Fruit fly (Drosophila melanogaster) whole organism, wandering third instar larva: ENCODE data around the gene CG32302.

Experiments
- CG32264 ChIP-seq: fragments of 200-800 bp; sonication (Bioruptor generic); optimal IDR thresholded peaks from 2 replicates; lab custom pipeline; 2016; ENCODE audit warnings: missing biosample characterization, missing genetic modification characterization
- Dif ChIP-seq: fragments of 200-275, 200-300 bp; sonication (Bioruptor generic); optimal IDR thresholded peaks from 2 replicates; lab custom pipeline; 2018; ENCODE audit warnings: missing biosample characterization, missing genetic modification characterization; ENCODE audit not compliant: partially characterized antibody
- HLH106 ChIP-seq: fragments of 200-800 bp; optimal IDR thresholded peaks from 3 replicates; lab custom pipeline; 2019; ENCODE audit warnings: missing biosample characterization, mild to moderate bottlenecking, missing genetic modification characterization, moderate library complexity
- Hnf4 ChIP-seq: fragments of 200-800 bp; sonication (Bioruptor generic); optimal IDR thresholded peaks from 2 replicates; lab custom pipeline; 2016; ENCODE audit warnings: missing biosample characterization, mild to moderate bottlenecking, missing genetic modification characterization
- Hr83 ChIP-seq: fragments of 200-300 bp; sonication (Bioruptor generic); optimal IDR thresholded peaks from 2 replicates; lab custom pipeline; 2016; ENCODE audit warnings: missing biosample characterization, mild to moderate bottlenecking, missing genetic modification characterization, moderate library complexity; ENCODE audit not compliant: poor library complexity, severe bottlenecking
- Mio ChIP-seq: sonication (Bioruptor generic); optimal IDR thresholded peaks from 2 replicates; lab custom pipeline; 2016; ENCODE audit warnings: missing biosample characterization, missing genetic modification characterization
- Myc ChIP-seq: fragments of >200 bp; optimal IDR thresholded peaks from 2 replicates; lab custom pipeline; 2017
- OdsH ChIP-seq: fragments of 200-800 bp; sonication (Bioruptor generic); optimal IDR thresholded peaks from 2 replicates; lab custom pipeline; 2016; ENCODE audit warnings: missing biosample characterization, mild to moderate bottlenecking, missing genetic modification characterization
- Rel ChIP-seq, 2 experiments: fragments of 200-800 bp; sonication (Bioruptor generic) in 1 of 2; optimal IDR thresholded peaks; 2 replicates in 1 of 2; 3 replicates in 1 of 2; lab custom pipeline; 2016 to 2019; ENCODE audit warnings: mild to moderate bottlenecking in 2 of 2, missing biosample characterization in 2 of 2, missing genetic modification characterization in 2 of 2, moderate library complexity in 1 of 2
- Sp1 ChIP-seq: fragments of 200-800 bp; sonication (Bioruptor generic); optimal IDR thresholded peaks from 3 replicates; lab custom pipeline; 2019; ENCODE audit warnings: missing biosample characterization, mild to moderate bottlenecking, missing genetic modification characterization, moderate library complexity
- Vsx2 ChIP-seq: fragments of 200-300, 225-300 bp; sonication (Bioruptor generic); optimal IDR thresholded peaks from 2 replicates; lab custom pipeline; 2018; ENCODE audit warnings: missing biosample characterization, missing genetic modification characterization; ENCODE audit not compliant: partially characterized antibody
- br ChIP-seq: fragments of 200-800 bp; sonication (Bioruptor generic); optimal IDR thresholded peaks from 2 replicates; lab custom pipeline; 2016; ENCODE audit warnings: missing biosample characterization, missing genetic modification characterization
- brk ChIP-seq: fragments of 200-800 bp; sonication (Bioruptor generic); optimal IDR thresholded peaks from 2 replicates; lab custom pipeline; 2016; ENCODE audit warnings: missing biosample characterization, mild to moderate bottlenecking, missing genetic modification characterization
- dl ChIP-seq, 2 experiments: fragments of 175-275, 200-275 bp in 1 of 2; fragments of 200-275 bp in 1 of 2; sonication (Bioruptor generic); optimal IDR thresholded peaks; lab custom pipeline; 2018; ENCODE audit warnings: mild to moderate bottlenecking in 2 of 2, missing biosample characterization in 2 of 2, missing genetic modification characterization in 2 of 2, moderate library complexity in 2 of 2; ENCODE audit not compliant: partially characterized antibody in 2 of 2, insufficient read depth in 1 of 2
- dmrt93B ChIP-seq: fragments of 200-800 bp; sonication (Bioruptor generic); optimal IDR thresholded peaks from 2 replicates; lab custom pipeline; 2018; ENCODE audit warnings: missing biosample characterization, mild to moderate bottlenecking, missing genetic modification characterization
- ey ChIP-seq: fragments of 200-800 bp; sonication (Bioruptor generic); optimal IDR thresholded peaks from 2 replicates; lab custom pipeline; 2016; ENCODE audit warnings: missing biosample characterization, missing genetic modification characterization
- foxo ChIP-seq, 2 experiments: fragments of 200-800 bp; sonication (Bioruptor generic); optimal IDR thresholded peaks; 2 replicates in 1 of 2; 3 replicates in 1 of 2; lab custom pipeline; 2016 to 2017; ENCODE audit warnings: missing biosample characterization in 2 of 2, missing genetic modification characterization in 2 of 2
- h ChIP-seq: fragments of 200-800 bp; sonication (Bioruptor generic); optimal IDR thresholded peaks from 3 replicates; lab custom pipeline; 2016; ENCODE audit warnings: missing biosample characterization, mild to moderate bottlenecking, missing genetic modification characterization
- psq ChIP-seq: fragments of 200-800 bp; sonication (Bioruptor generic); optimal IDR thresholded peaks from 3 replicates; lab custom pipeline; 2017; ENCODE audit warnings: missing biosample characterization, mild to moderate bottlenecking, missing genetic modification characterization, moderate library complexity
- sage ChIP-seq: fragments of 200-800 bp; sonication (Bioruptor generic); optimal IDR thresholded peaks from 2 replicates; lab custom pipeline; 2016; ENCODE audit warnings: missing biosample characterization, mild to moderate bottlenecking, missing genetic modification characterization
- sv ChIP-seq: fragments of 200-800 bp; sonication (Bioruptor generic); optimal IDR thresholded peaks from 3 replicates; lab custom pipeline; 2016; ENCODE audit warnings: missing biosample characterization, missing genetic modification characterization
- tai ChIP-seq: sonication (Bioruptor generic); optimal IDR thresholded peaks from 2 replicates; lab custom pipeline; 2016; ENCODE audit warnings: missing biosample characterization, missing genetic modification characterization
- woc ChIP-seq: sonication (Bioruptor generic); optimal IDR thresholded peaks from 2 replicates; lab custom pipeline; 2016; ENCODE audit warnings: missing biosample characterization, mild to moderate bottlenecking, missing genetic modification characterization

Gene CG32302

DNA sequence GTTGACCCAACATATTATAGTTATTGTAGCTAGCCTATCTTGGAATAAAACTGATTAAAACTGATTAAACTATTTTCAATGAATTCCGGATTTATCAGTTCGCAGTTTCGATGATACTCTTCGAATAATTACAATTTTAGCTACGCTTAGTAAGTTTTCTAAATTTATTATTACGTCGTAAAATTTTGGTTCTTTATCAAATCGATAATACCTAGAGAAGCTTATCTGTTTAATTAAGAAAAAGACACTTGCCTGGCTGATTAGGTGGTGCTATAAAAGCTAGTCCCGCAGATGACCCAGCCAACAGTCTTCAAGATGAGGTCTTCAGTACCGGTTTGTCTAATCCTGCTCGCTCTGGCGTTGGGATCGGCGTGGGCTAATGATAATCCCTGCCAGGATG lies at the start of gene CG32302:
CG32302 (plus strand) TSS at position 301 of the 400 bp plus-strand sequence.
- no peak for TF ChIP-seq OdsH (GFP tag; lab: Kevin White, UChicago)
- TF ChIP-seq brk = no peak

DNA sequence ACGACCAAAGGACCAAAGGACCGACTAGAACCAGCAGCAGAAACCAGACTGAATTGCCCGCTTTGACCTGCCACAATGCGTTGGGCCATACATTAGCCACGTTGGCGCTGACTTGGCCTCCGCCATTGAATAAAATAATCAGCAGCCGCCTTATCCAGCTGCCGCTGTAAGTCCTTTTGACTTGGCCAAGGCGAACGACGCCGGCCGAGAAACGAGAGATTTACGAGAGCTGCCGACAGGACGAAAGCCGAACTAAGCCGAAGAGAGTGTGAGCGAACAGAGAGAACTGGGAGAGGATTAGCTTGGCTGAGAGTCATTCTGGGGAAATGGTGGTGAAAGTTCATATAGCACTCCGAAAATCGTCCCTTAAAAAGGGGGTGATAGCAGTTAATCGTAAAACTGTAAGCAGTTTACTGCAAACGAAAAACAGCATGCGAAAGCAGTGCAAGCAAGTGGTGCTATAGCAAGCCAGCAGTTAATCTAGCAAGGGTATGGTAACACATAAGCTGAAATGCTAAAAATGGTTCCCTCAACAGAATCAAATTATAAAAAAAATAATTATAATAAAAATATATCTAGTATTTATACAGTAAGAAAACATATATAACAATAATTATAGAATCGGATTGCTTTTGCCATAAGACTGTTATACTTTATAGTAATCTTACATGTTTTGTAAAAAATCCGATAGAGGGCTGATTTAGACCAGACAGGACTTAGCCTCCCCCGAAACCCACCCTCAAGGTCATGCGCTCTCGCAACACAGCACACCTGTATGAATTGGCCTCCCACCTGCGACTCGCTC lies 40.1 kb upstream of the CG32302 start:
- TF ChIP-seq OdsH (GFP tag; lab: Kevin White, UChicago) (no peak), Myc (lab: Kevin White, UChicago) (peak; percentile 46)

DNA sequence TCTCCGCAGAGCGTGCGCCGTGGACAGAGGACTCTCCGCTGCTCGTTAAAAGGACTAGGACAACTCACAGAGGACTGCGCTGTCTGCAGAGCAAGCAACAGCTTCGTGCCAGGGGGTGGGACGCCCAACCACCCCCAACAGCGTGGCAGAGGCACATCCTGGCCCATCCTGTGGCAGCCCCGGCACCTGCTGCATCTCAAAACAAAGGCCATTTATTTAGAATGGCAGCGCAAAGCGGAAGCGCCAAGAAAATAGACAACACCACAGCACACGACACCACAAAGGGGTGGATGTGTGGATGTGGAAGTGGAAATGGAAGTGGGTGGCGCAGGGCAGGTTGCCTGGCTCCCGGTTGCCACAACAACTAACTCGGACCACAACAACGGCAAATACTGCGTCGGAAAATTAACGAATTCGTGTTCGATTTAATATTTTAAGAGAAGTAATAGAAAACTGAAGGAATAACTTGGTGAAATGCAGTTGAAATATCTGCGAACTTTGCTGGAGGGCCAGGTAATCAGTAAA lies 39.4 kb upstream of the CG32302 start, which contains the start of gene Oseg2:
Oseg2 (plus strand) TSS at position 475 of the 525 bp plus-strand sequence.
- TF ChIP-seq woc (no peak), psq (GFP tag; lab: Kevin White, UChicago) (no peak), Dif (GFP tag; lab: Kevin White, UChicago) (peak; percentile 25), dl (GFP tag; optimal IDR thresholded peaks at IDR 0.05; lab: Kevin White, UChicago; ENCODE audit: insufficient read depth in 1 of 2, partially characterized antibody in 2 of 2) (peak in 1 of 2 experiments; percentile 29)
- TF ChIP-seq, all 38 proteins: peak for 2

DNA sequence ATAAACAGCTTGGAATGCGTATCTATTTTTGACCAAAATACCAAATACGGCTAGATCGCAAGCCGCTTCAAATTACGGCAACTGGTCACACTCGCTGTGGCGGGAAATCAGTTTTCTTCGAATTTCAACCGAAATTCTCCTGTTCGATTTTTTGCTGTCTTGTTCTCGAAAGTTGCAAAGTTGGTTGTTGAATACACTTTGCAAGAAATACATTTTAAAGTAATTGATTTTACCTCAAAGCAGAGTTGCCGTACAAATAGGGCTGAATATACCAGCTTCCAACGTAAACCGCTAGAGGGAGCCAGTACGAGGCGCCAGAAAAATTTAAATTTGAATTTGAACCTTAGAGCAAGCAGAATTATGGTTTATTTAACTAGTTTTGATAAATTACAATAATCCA lies 31.6 kb upstream of the CG32302 start, which contains the start of gene CG9018:
CG9018 (minus strand) TSS at position 43 of the 400 bp plus-strand sequence.
- TF ChIP-seq dmrt93B (GFP tag; lab: Kevin White, UChicago) (no peak), CG32264 (GFP tag; lab: Kevin White, UChicago) (no peak), Rel (GFP tag; optimal IDR thresholded peaks at IDR 0.05; lab: Kevin White, UChicago) (no peak), Rel (tag; optimal IDR thresholded peaks at IDR 0.05; lab: Kevin White, UChicago) (no peak), Hr83 (GFP tag; lab: Kevin White, UChicago) (peak; percentile 12), h (GFP tag; lab: Kevin White, UChicago) (no peak), Dif (GFP tag; lab: Kevin White, UChicago) (no peak), dl (GFP tag; optimal IDR thresholded peaks at IDR 0.05; lab: Kevin White, UChicago; ENCODE audit: insufficient read depth in 1 of 2, partially characterized antibody in 2 of 2) (no peak), Mio (GFP tag; lab: Kevin White, UChicago) (no peak), Hnf4 (GFP tag; lab: Kevin White, UChicago) (no peak), foxo (GFP tag; optimal IDR thresholded peaks at IDR 0.05; lab: Kevin White, UChicago) (peak in 1 of 2 experiments; percentile 3), Sp1 (GFP tag; lab: Kevin White, UChicago) (no peak), tai (GFP tag; lab: Kevin White, UChicago) (no peak), psq (GFP tag; lab: Kevin White, UChicago) (no peak), brk (no peak), Myc (lab: Kevin White, UChicago) (peak; percentile 62)
- TF ChIP-seq, all 38 proteins: peak for 3

DNA sequence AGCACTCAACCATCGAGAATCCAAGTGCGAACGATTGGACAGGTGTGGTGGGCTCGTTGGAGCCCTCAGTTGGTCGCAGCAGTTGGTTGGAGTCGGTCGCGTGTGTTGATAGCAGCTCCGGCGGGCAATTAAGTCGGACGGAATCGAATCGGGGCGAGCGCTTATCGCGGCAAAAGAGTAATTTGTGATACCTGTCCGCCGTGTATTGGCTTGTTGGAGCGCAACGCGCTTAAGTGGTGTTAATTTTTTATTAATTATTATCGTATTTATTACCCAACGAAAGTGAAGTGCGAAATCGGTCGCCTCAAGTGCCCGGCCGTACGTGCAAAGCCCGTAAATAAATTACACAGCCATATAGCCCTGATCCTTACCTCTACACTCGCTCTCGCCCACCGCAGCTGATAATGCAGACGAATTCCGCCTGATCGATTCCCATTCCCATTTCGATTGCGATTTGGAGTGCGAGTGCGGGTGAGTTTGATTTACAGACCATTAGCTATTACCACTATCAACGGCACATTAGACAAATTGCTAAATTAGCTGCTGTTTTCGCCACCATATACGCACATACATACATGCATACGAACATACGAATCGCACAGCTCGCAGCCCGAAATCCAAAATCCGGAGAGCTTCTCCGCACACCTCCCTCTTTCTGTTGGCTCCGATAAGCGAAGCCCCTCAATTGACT lies 30.9 kb upstream of the CG32302 start, which contains the start of gene ACXD:
ACXD (plus strand) TSS at position 66 of the 691 bp plus-strand sequence.
- TF ChIP-seq sv (no peak), Dif (GFP tag; lab: Kevin White, UChicago) (peak; percentile 26), sage (GFP tag; lab: Kevin White, UChicago) (no peak), HLH106 (tag; lab: Kevin White, UChicago) (no peak), br (GFP tag; lab: Kevin White, UChicago) (no peak), Rel (GFP tag; optimal IDR thresholded peaks at IDR 0.05; lab: Kevin White, UChicago) (no peak), Rel (tag; optimal IDR thresholded peaks at IDR 0.05; lab: Kevin White, UChicago) (peak; percentile 85), Hr83 (GFP tag; lab: Kevin White, UChicago) (peak; percentile 27), Vsx2 (GFP tag; lab: Kevin White, UChicago) (peak; percentile 35), ey (GFP tag; lab: Kevin White, UChicago) (no peak), h (GFP tag; lab: Kevin White, UChicago) (peak; percentile 58)
